Worm (Caenorhabditis elegans) whole organism, early embryonic: ENCODE measurements around the gene nhr-196.

Experiments used
- B0310.2 ChIP-seq: sonication (generic microtip); optimal IDR thresholded peaks from 2 replicates; lab custom pipeline; 2016; ENCODE audit warnings: mild to moderate bottlenecking, missing genetic modification characterization, missing compliant biosample characterization
- F13C5.2 ChIP-seq: sonication (generic microtip); optimal IDR thresholded peaks from 2 replicates; lab custom pipeline; 2017; ENCODE audit warnings: mild to moderate bottlenecking, missing genetic modification characterization, inconsistent platforms, missing compliant biosample characterization
- aly-1 ChIP-seq: sonication (generic microtip); optimal IDR thresholded peaks from 2 replicates; lab custom pipeline; 2016; ENCODE audit warnings: missing genetic modification characterization, missing compliant biosample characterization
- ama-1 ChIP-seq: fragments of 150-350 bp; optimal IDR thresholded peaks from 2 replicates; lab custom pipeline; 2014
- ceh-13 ChIP-seq: fragments of 200-800 bp; sonication (Bioruptor generic); optimal IDR thresholded peaks from 2 replicates; lab custom pipeline; 2018; ENCODE audit warnings: mild to moderate bottlenecking, missing genetic modification characterization, missing compliant biosample characterization
- ceh-36 ChIP-seq: sonication (generic microtip); optimal IDR thresholded peaks from 2 replicates; lab custom pipeline; 2016; ENCODE audit warnings: missing genetic modification characterization, inconsistent platforms, missing compliant biosample characterization
- ets-7 ChIP-seq: sonication (generic microtip); optimal IDR thresholded peaks from 2 replicates; lab custom pipeline; 2016; ENCODE audit warnings: missing genotype, missing genetic modification characterization, missing compliant biosample characterization
- flt-1 ChIP-seq: fragments of 200-800 bp; sonication (Bioruptor generic); IDR thresholded peaks from 2 replicates; pipeline ENCODE4 v1.3.6; 2022; ENCODE audit warnings: missing genetic modification characterization, missing compliant biosample characterization
- hmbx-1 ChIP-seq: sonication (generic microtip); optimal IDR thresholded peaks from 2 replicates; lab custom pipeline; 2016; ENCODE audit warnings: mild to moderate bottlenecking, missing genetic modification characterization, missing compliant biosample characterization
- hmg-4 ChIP-seq: fragments of 200-800 bp; sonication (Bioruptor generic); optimal IDR thresholded peaks from 2 replicates; lab custom pipeline; 2018; ENCODE audit warnings: mild to moderate bottlenecking, missing genetic modification characterization, missing compliant biosample characterization
- hnd-1 ChIP-seq: sonication (generic microtip); optimal IDR thresholded peaks from 2 replicates; lab custom pipeline; 2016; ENCODE audit warnings: missing genetic modification characterization, missing compliant biosample characterization
- pes-1 ChIP-seq: fragments of 200-800 bp; sonication (Bioruptor generic); IDR thresholded peaks from 2 replicates; pipeline ENCODE4 v1.3.6; 2022; ENCODE audit warnings: missing genetic modification reagents, missing genetic modification characterization, missing compliant biosample characterization
- scrt-1 ChIP-seq: fragments of 200-800 bp; sonication (Bioruptor generic); IDR thresholded peaks from 2 replicates; pipeline ENCODE4 v1.3.6; 2022; ENCODE audit warnings: missing genetic modification characterization, missing compliant biosample characterization
- sea-1 ChIP-seq: fragments of 200-800 bp; sonication (Bioruptor generic); conservative IDR thresholded peaks from 2 replicates; pipeline ENCODE4 v1.3.6; 2022; ENCODE audit warnings: missing genetic modification characterization, missing compliant biosample characterization
- tbx-11 ChIP-seq: fragments of 200-800 bp; sonication (Bioruptor generic); IDR thresholded peaks from 2 replicates; pipeline ENCODE4 v1.3.6; 2022; ENCODE audit warnings: missing genetic modification characterization, missing compliant biosample characterization
- tbx-37 ChIP-seq: fragments of 200-800 bp; sonication (Bioruptor generic); conservative IDR thresholded peaks from 2 replicates; pipeline ENCODE4 v1.3.6; 2022; ENCODE audit warnings: missing genetic modification reagents, missing genetic modification characterization, missing compliant biosample characterization
- tra-4 ChIP-seq: sonication (generic microtip); optimal IDR thresholded peaks from 2 replicates; lab custom pipeline; 2017; ENCODE audit warnings: missing genetic modification characterization, missing compliant biosample characterization

Gene nhr-196

ce11 chrV:15715636-15716035 is 30.1 kb downstream of the nhr-196 start:
- TF ChIP-seq tbx-11 (GFP tag; lab: Robert Waterston, UW) = no peak
- no peak for TF ChIP-seq sea-1
- no peak for TF ChIP-seq pes-1 (GFP tag; lab: Robert Waterston, UW)
- no peak for TF ChIP-seq ceh-36 (tag; lab: Kevin White, UChicago)
- no peak for TF ChIP-seq hnd-1 (tag; lab: Kevin White, UChicago)
- no peak for TF ChIP-seq tra-4 (tag; lab: Kevin White, UChicago)

- TF ChIP-seq hmbx-1 (tag; lab: Kevin White, UChicago) (no peak), hmg-4 (GFP tag; lab: Kevin White, UChicago) (no peak), F13C5.2 (no peak), sea-1 (no peak), aly-1 (tag; lab: Kevin White, UChicago) (no peak), ets-7 (tag; lab: Kevin White, UChicago) (no peak), ama-1 (lab: Kevin White, UChicago) (no peak), tbx-11 (GFP tag; lab: Robert Waterston, UW) (no peak), B0310.2 (no peak), flt-1 (no peak), scrt-1 (GFP tag; lab: Robert Waterston, UW) (no peak), pes-1 (GFP tag; lab: Robert Waterston, UW) (no peak), tra-4 (tag; lab: Kevin White, UChicago) (no peak), ceh-13 (no peak)
Observed at ce11 chrV:15716679-15717078, 31.2 kb downstream of the nhr-196 start, which contains the start of gene Y6E2A.4. Gene Y6E2A.4, minus strand, starts transcription at chrV:15716779.

- TF ChIP-seq tbx-37 (GFP tag; lab: Robert Waterston, UW) = no peak
- no peak for TF ChIP-seq flt-1
- TF ChIP-seq tbx-11 (GFP tag; lab: Robert Waterston, UW) = no peak
- no peak for TF ChIP-seq ama-1 (lab: Kevin White, UChicago)
- TF ChIP-seq hmg-4 (GFP tag; lab: Kevin White, UChicago) = no peak
- no peak for TF ChIP-seq aly-1 (tag; lab: Kevin White, UChicago)
- no peak for TF ChIP-seq hmbx-1 (tag; lab: Kevin White, UChicago)
- TF ChIP-seq pes-1 (GFP tag; lab: Robert Waterston, UW) = no peak
- TF ChIP-seq scrt-1 (GFP tag; lab: Robert Waterston, UW) = no peak
- no peak for TF ChIP-seq tra-4 (tag; lab: Kevin White, UChicago)
- TF ChIP-seq hnd-1 (tag; lab: Kevin White, UChicago) = no peak
- no peak for TF ChIP-seq ceh-13
Observed at ce11 chrV:15718562-15718961, 33.0 kb downstream of the nhr-196 start, which contains the start of gene Y6E2A.5. Gene Y6E2A.5, minus strand, starts transcription at chrV:15718662.

DNA sequence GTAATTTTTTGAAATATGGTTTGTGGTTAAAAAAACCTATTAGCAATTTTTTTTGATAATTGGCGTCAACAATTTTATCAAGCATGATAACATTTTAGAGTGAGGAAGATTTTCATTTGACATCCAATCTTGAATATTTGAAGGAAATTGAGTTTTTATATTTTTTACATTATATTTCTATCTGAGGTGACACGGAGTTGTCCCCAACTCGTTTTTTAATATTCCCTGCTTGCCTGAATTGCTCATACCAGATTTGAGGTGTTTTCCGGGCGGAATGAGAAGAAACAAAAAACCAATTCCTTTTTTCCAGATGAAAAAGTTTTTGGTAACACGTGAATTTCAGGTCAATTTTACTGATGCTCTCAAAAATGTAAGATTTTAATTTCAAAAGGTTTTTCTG is 34.1 kb downstream of the nhr-196 start, which contains the start of gene Y6E2A.7:
Gene Y6E2A.7 (plus strand): TSS at position 301 of the 400 bp plus-strand sequence.
- TF ChIP-seq hmbx-1 (tag; lab: Kevin White, UChicago) = no peak

- TF ChIP-seq sea-1 (no peak), tbx-37 (GFP tag; lab: Robert Waterston, UW) (no peak), pes-1 (GFP tag; lab: Robert Waterston, UW) (no peak), ets-7 (tag; lab: Kevin White, UChicago) (no peak), ceh-13 (no peak), hmg-4 (GFP tag; lab: Kevin White, UChicago) (no peak), ama-1 (lab: Kevin White, UChicago) (no peak), tra-4 (tag; lab: Kevin White, UChicago) (no peak), hmbx-1 (tag; lab: Kevin White, UChicago) (no peak), aly-1 (tag; lab: Kevin White, UChicago) (no peak), hnd-1 (tag; lab: Kevin White, UChicago) (no peak), scrt-1 (GFP tag; lab: Robert Waterston, UW) (no peak), tbx-11 (GFP tag; lab: Robert Waterston, UW) (no peak), flt-1 (no peak), B0310.2 (no peak)
Observed at ce11 chrV:15721431-15721830, 35.9 kb downstream of the nhr-196 start.

DNA sequence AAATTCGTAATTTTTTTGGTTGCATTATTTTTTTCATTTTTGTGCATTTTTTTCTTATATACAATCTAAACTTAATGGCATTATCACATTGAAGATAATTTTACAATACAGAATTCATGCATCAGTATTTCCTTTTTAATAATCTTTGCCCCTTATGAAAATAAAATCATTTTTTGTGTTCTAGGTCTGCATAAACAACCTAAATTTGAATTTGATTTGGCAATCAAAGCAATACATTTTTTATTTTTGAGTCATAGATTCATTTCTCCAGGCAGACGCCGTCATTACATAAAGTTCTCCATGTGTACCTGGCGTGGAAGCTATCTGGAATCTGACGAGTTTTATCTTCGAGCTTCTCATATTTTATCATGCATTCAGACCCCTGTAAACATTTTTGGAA is 36.4 kb downstream of the nhr-196 start, which contains the start of gene srh-140:
Gene srh-140 (plus strand): TSS at position 301 of the 400 bp plus-strand sequence.
- no peak for TF ChIP-seq ceh-13
- no peak for TF ChIP-seq sea-1
- TF ChIP-seq tbx-37 (GFP tag; lab: Robert Waterston, UW) = no peak
- TF ChIP-seq hnd-1 (tag; lab: Kevin White, UChicago) = no peak
- TF ChIP-seq flt-1 = no peak
- no peak for TF ChIP-seq F13C5.2
- no peak for TF ChIP-seq tra-4 (tag; lab: Kevin White, UChicago)
- TF ChIP-seq ceh-36 (tag; lab: Kevin White, UChicago) = no peak
- TF ChIP-seq ets-7 (tag; lab: Kevin White, UChicago) = no peak
- no peak for TF ChIP-seq ama-1 (lab: Kevin White, UChicago)
- no peak for TF ChIP-seq aly-1 (tag; lab: Kevin White, UChicago)
- no peak for TF ChIP-seq pes-1 (GFP tag; lab: Robert Waterston, UW)
- no peak for TF ChIP-seq hmbx-1 (tag; lab: Kevin White, UChicago)
- no peak for TF ChIP-seq scrt-1 (GFP tag; lab: Robert Waterston, UW)
- TF ChIP-seq tbx-11 (GFP tag; lab: Robert Waterston, UW) = no peak
- no peak for TF ChIP-seq B0310.2
- TF ChIP-seq hmg-4 (GFP tag; lab: Kevin White, UChicago) = no peak

- no peak for TF ChIP-seq aly-1 (tag; lab: Kevin White, UChicago)
- TF ChIP-seq hmg-4 (GFP tag; lab: Kevin White, UChicago) = no peak
Observed at ce11 chrV:15726610-15727009, 41.1 kb downstream of the nhr-196 start, which contains the start of the genes irld-57 and sfxn-1.3. Gene irld-57, minus strand, starts transcription at chrV:15726710. Gene sfxn-1.3, plus strand, starts transcription at chrV:15726841.

DNA sequence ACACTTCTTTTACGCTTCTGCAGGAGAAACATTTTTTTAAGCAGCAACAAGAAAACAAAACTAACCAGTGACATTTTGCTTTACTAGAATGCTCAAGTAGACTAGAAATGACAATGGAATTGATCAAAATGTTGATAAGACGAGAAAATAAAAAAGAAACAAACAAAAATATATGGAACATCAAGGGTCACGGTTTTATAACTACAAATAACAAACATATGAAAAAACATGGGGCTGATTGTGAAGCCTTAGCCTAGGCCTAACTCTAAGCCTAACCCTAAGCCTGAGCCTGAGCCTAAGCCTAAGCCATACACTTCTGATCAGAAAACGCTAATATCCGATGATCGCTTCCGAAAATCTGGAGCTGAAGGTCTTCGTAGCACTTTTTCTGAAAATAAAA is 44.9 kb downstream of the nhr-196 start, which contains the start of gene Y6E2A.10:
Gene Y6E2A.10 (minus strand): TSS at position 101 of the 400 bp plus-strand sequence.
- TF ChIP-seq hmg-4 (GFP tag; lab: Kevin White, UChicago) = no peak
- no peak for TF ChIP-seq ets-7 (tag; lab: Kevin White, UChicago)
- TF ChIP-seq ceh-13 = no peak
- TF ChIP-seq tra-4 (tag; lab: Kevin White, UChicago) = no peak
- TF ChIP-seq aly-1 (tag; lab: Kevin White, UChicago) = no peak
- TF ChIP-seq hmbx-1 (tag; lab: Kevin White, UChicago) = no peak
- TF ChIP-seq hnd-1 (tag; lab: Kevin White, UChicago) = no peak
- no peak for TF ChIP-seq tbx-37 (GFP tag; lab: Robert Waterston, UW)
- TF ChIP-seq tbx-11 (GFP tag; lab: Robert Waterston, UW) = no peak
- no peak for TF ChIP-seq ceh-36 (tag; lab: Kevin White, UChicago)
- no peak for TF ChIP-seq B0310.2
- no peak for TF ChIP-seq pes-1 (GFP tag; lab: Robert Waterston, UW)
- no peak for TF ChIP-seq F13C5.2
- no peak for TF ChIP-seq flt-1
- no peak for TF ChIP-seq sea-1
- TF ChIP-seq ama-1 (lab: Kevin White, UChicago) = no peak
- no peak for TF ChIP-seq scrt-1 (GFP tag; lab: Robert Waterston, UW)
